Worm (Caenorhabditis elegans): ENCODE measurements around the gene srw-12.
"Not testable (repeated sequence)": the region's sequence is repeated elsewhere in the genome, so short reads cannot be mapped to it uniquely, and the experiment has no call there.

Gene srw-12

DNA sequence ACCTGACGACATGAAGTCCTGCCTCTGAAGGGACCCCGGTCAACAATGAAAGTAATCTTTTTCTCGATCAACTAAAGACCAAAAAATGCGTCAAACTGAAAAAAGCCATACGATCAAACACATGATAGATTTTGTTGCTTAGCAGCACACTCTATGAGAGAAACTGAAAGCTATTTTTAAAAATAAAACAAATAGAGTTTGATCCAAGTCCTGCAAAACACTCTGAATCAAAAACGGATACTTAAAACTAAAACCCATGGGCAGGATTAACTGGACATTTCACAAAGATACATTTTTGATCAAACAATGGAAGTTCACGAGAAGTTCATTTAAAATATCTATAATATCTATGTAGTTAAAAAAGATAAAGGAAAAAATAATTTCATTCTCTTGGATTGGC, 29.0 kb upstream of the srw-12 start, which contains the start of gene T10H4.13:
T10H4.13 (minus strand) TSS at position 101 of the 400 bp plus-strand sequence.
- TF ChIP-seq ceh-91 (GFP tag; IDR thresholded peaks at IDR 0.05) = no peak
- no peak for TF ChIP-seq snpc-1.3 (tag; optimal IDR thresholded peaks at IDR 0.05; ENCODE audit: insufficient read depth)

DNA sequence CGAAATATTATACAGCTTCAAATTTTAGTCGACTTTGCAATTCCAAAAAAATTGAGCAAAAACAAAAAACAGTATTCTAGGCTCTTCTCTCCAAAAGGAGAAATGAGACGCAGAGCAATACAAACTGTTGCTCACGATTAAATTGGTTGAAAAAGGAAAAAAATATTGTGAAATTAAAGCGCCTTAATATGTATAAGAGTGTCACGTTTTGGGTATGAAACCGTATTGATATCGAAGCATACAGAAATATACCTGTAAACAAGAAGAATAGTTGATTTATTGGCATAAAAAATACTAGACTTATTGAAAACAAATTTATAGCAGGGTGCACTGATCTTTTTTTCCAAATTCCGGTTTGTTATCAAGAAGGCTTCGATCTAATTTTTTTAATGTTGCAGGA, 27.4 kb upstream of the srw-12 start, which contains the start of gene M01B2.13:
M01B2.13 (minus strand) TSS at position 101 of the 400 bp plus-strand sequence.
- TF ChIP-seq bed-1 (GFP tag; IDR thresholded peaks at IDR 0.05) (no peak), akir-1 (GFP tag; optimal IDR thresholded peaks at IDR 0.05) (no peak), lir-1 (GFP tag; conservative IDR thresholded peaks at IDR 0.05) (no peak), egl-18 (GFP tag; IDR thresholded peaks at IDR 0.05) (no peak), ekl-4 (GFP tag; IDR thresholded peaks at IDR 0.05) (no peak), attf-3 (GFP tag; conservative IDR thresholded peaks at IDR 0.05) (no peak), bed-2 (GFP tag; IDR thresholded peaks at IDR 0.05) (no peak), ztf-25 (GFP tag; IDR thresholded peaks at IDR 0.05) (no peak), nfya-1 (tag; optimal IDR thresholded peaks at IDR 0.05; ENCODE audit: borderline replicate concordance, insufficient read depth) (no peak)

DNA sequence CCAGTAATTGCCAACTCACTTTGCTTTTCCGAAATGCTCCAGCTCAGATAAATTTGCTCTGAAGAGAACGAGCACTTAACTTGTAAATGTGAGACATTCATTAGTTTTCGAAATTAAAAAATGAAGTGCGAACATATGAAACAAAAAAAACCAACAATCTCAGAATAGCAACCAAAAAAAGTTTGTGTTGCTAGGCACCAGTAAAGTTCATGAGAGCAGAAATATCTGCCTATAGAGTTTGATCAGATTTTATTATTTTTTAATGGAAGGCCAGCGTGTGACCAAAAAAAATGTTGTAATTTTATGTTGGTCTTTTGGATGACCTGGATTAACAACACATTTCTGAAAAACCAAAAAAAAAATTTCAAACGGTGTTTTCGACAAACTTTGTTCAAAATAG, 25.7 kb upstream of the srw-12 start, which contains the start of gene M01B2.12:
M01B2.12 (minus strand) TSS at position 101 of the 400 bp plus-strand sequence.
- TF ChIP-seq ztf-26 (tag; optimal IDR thresholded peaks at IDR 0.05) (no peak), B0336.3 (GFP tag; IDR thresholded peaks at IDR 0.05) (no peak), madf-3 (GFP tag; IDR thresholded peaks at IDR 0.05) (no peak), hmg-1.2 (GFP tag; IDR thresholded peaks at IDR 0.05) (no peak), ekl-4 (GFP tag; IDR thresholded peaks at IDR 0.05) (no peak), hmg-20 (GFP tag; IDR thresholded peaks at IDR 0.05) (no peak), unc-62 (GFP tag; optimal IDR thresholded peaks at IDR 0.05) (no peak), attf-6 (GFP tag; IDR thresholded peaks at IDR 0.05) (no peak), nhr-80 (tag; optimal IDR thresholded peaks at IDR 0.05) (no peak), let-526 (GFP tag; IDR thresholded peaks at IDR 0.05) (no peak), hlh-26 (GFP tag; conservative IDR thresholded peaks at IDR 0.05) (no peak), ceh-91 (GFP tag; IDR thresholded peaks at IDR 0.05) (no peak), lsl-1 (GFP tag; optimal IDR thresholded peaks at IDR 0.05) (no peak)

DNA sequence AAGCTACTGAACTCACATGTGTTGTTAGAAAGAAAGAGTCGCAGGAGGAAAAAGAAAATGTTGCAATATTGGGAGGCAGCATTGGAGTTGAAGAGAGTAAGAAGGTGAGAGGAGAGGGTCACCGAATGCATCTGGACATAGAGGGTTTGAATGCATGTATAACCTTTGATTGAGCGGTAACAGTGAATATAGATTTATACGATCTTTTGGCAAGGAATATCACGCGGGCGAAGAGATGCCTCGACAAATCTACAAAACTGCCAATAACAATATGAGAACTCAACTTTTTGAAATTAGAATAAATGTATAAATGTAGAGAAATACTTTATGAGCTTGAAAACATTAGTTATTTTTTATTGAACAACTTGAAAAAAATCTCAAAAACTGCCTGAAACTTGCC, 23.9 kb upstream of the srw-12 start, which contains the start of gene M01B2.10:
M01B2.10 (minus strand) TSS at position 101 of the 400 bp plus-strand sequence.
- not testable (repeated sequence) for TF ChIP-seq tbp1 (GFP tag; optimal IDR thresholded peaks at IDR 0.05); him-1 (tag; optimal IDR thresholded peaks at IDR 0.05); sdz-38 (tag; optimal IDR thresholded peaks at IDR 0.05)

DNA sequence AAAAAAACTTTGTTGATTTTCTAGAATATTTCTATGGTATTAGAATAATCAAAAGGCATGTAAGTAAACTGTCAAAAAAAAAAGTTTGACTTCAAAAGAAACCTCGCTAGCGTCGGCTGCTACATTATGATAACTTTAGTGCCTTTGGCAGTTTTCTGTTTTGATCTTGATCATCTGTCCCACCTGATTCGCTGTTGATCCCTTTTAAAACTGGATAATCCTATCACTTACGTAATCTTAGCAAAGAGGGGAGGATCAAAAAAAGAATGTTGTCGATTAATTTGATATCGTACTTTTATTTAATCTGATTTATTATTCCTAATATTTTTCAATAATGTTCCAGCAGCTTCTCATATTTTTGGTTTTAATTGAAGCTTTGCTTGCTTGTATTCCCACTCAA, 21.5 kb upstream of the srw-12 start, which contains the start of gene M01B2.8:
M01B2.8 (plus strand) TSS at position 301 of the 400 bp plus-strand sequence.
- no peak for TF ChIP-seq F55B11.4 (tag; optimal IDR thresholded peaks at IDR 0.05; ENCODE audit: borderline replicate concordance, insufficient read depth)
- TF ChIP-seq ceh-40 (GFP tag; IDR thresholded peaks at IDR 0.05) = no peak
- no peak for TF ChIP-seq ceh-91 (GFP tag; IDR thresholded peaks at IDR 0.05)
- TF ChIP-seq attf-5 (GFP tag; optimal IDR thresholded peaks at IDR 0.05) = no peak
- TF ChIP-seq K12H6.12 (tag; optimal IDR thresholded peaks at IDR 0.05) = no peak
- no peak for TF ChIP-seq pbrm-1 (GFP tag; IDR thresholded peaks at IDR 0.05)
- no peak for TF ChIP-seq fkh-3 (tag; optimal IDR thresholded peaks at IDR 0.05)
- no peak for TF ChIP-seq madf-6 (GFP tag; IDR thresholded peaks at IDR 0.05)
- TF ChIP-seq ztf-28 (GFP tag; IDR thresholded peaks at IDR 0.05) = no peak

All from whole organism, young adult.